Fruit fly (Drosophila melanogaster): ENCODE results near the gene CG11584.

DNA sequence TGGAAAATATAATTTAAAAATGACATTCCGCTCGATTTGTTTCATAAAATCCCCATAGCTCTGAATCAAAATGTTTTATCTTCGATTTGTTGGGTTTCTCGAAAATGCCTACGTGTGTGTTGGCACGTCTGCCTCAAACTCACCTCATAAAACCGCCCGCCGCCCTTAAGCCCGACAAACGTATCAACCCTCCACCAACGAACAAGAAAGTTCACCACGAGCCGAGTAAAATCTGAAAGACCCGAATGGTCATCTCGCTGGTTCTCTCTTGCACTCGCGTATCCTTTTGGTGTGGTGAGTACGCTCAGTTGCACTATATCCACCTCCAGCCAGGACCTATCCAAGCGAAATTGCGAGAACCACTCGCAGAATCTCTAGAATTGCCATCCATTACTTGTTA, 41.2 kb downstream of the CG11584 start:
- TF ChIP-seq psq (optimal IDR thresholded peaks at IDR 0.05) (no peak), EcR (GFP tag; optimal IDR thresholded peaks at IDR 0.05) (no peak), CG8478 (optimal IDR thresholded peaks at IDR 0.05) (no peak), pan (optimal IDR thresholded peaks at IDR 0.05) (no peak), usp (GFP tag; optimal IDR thresholded peaks at IDR 0.05) (no peak), Dll (optimal IDR thresholded peaks at IDR 0.05) (no peak)
